Fruit fly (Drosophila melanogaster) whole organism, adult: ENCODE results near the gene CG18258.

Experiments used
- CG11617 ChIP-seq: fragments of 200-800 bp; sonication (Bioruptor generic); optimal IDR thresholded peaks from 2 replicates; lab custom pipeline; 2017; ENCODE audit warnings: mild to moderate bottlenecking, missing biosample characterization, missing genetic modification reagents, missing genetic modification characterization
- CG12768 ChIP-seq: fragments of 200-800 bp; sonication (Bioruptor generic); optimal IDR thresholded peaks from 2 replicates; lab custom pipeline; 2017; ENCODE audit warnings: missing biosample characterization, missing genetic modification characterization, mild to moderate bottlenecking, moderate library complexity, missing genetic modification reagents
- CG1620 ChIP-seq: fragments of 200-800 bp; sonication (Bioruptor generic); optimal IDR thresholded peaks from 2 replicates; lab custom pipeline; 2016; ENCODE audit warnings: missing biosample characterization, missing genetic modification characterization
- CG33017 ChIP-seq: fragments of 200-800 bp; sonication (Bioruptor generic); optimal IDR thresholded peaks from 2 replicates; lab custom pipeline; 2018; ENCODE audit warnings: missing biosample characterization, mild to moderate bottlenecking, missing genetic modification characterization, moderate library complexity
- CG7045 ChIP-seq: fragments of 200-800 bp; sonication (Bioruptor generic); optimal IDR thresholded peaks from 2 replicates; lab custom pipeline; 2017; ENCODE audit warnings: missing biosample characterization, mild to moderate bottlenecking, missing genetic modification characterization
- CG7101 ChIP-seq: fragments of 200-800 bp; sonication (Bioruptor generic); optimal IDR thresholded peaks from 2 replicates; lab custom pipeline; 2018; ENCODE audit warnings: missing biosample characterization, mild to moderate bottlenecking, missing genetic modification characterization, moderate library complexity
- Clk ChIP-seq: fragments of 200-800 bp; sonication (Bioruptor generic); optimal IDR thresholded peaks from 2 replicates; lab custom pipeline; 2017; ENCODE audit warnings: missing biosample characterization, missing genetic modification characterization
- Hr96 ChIP-seq: fragments of 200-800 bp; sonication (Bioruptor generic); optimal IDR thresholded peaks from 2 replicates; lab custom pipeline; 2016; ENCODE audit warnings: missing biosample characterization, missing genetic modification characterization
- Mnt ChIP-seq: fragments of 200-800 bp; sonication (Bioruptor generic); optimal IDR thresholded peaks from 2 replicates; lab custom pipeline; 2016; ENCODE audit warnings: missing biosample characterization, mild to moderate bottlenecking, missing genetic modification characterization
- bab1 ChIP-seq: fragments of 200-800 bp; sonication (Bioruptor generic); optimal IDR thresholded peaks from 3 replicates; lab custom pipeline; 2019; ENCODE audit warnings: missing biosample characterization, mild to moderate bottlenecking, missing genetic modification characterization, moderate library complexity
- kay ChIP-seq: fragments of 200-800 bp; sonication (Bioruptor generic); peaks from one replicate; lab custom pipeline; 2016; ENCODE audit warnings: missing biosample characterization, missing genetic modification characterization, borderline replicate concordance

dm6 chrX:17178484-17178921 lies 33.6 kb upstream of the CG18258 start:
- TF ChIP-seq CG7101 (tag; lab: Kevin White, UChicago): peak; percentile 56
- peak; percentile 68 for TF ChIP-seq Clk
- peak; percentile 86 for TF ChIP-seq CG7045 (GFP tag; lab: Kevin White, UChicago)
- TF ChIP-seq CG11617 (GFP tag; lab: Kevin White, UChicago): peak; percentile 61
- no peak for TF ChIP-seq Mnt
- TF ChIP-seq CG12768: peak; percentile 90
- TF ChIP-seq CG33017: no peak
- peak; percentile 77 for TF ChIP-seq kay (GFP tag; lab: Kevin White, UChicago)
- TF ChIP-seq Hr96 (GFP tag; lab: Kevin White, UChicago): peak; percentile 86
- TF ChIP-seq CG1620 (GFP tag; lab: Kevin White, UChicago): peak; percentile 26
- TF ChIP-seq bab1 (GFP tag; lab: Kevin White, UChicago): peak; percentile 99
